Fruit fly (Drosophila melanogaster) whole organism, prepupa: Measurements from ENCODE around the gene mael.
A peak's percentile ranks its signal among the peaks of the same experiment; 100 is the strongest.

Experiments used
- CG10669 ChIP-seq: fragments of 200-800 bp; sonication (Bioruptor generic); optimal IDR thresholded peaks from 3 replicates; lab custom pipeline; 2018; ENCODE audit warnings: missing biosample characterization, mild to moderate bottlenecking, missing genetic modification characterization, moderate library complexity
- CG11294 ChIP-seq: fragments of 200-800 bp; sonication (Bioruptor generic); IDR thresholded peaks from 2 replicates; pipeline ENCODE4 v1.3.6; 2022; ENCODE audit warnings: missing biosample characterization, missing genetic modification characterization
- CG11762 ChIP-seq: fragments of 200-800 bp; sonication (Bioruptor generic); optimal IDR thresholded peaks from 3 replicates; lab custom pipeline; 2016; ENCODE audit warnings: missing biosample characterization, missing genetic modification characterization; ENCODE audit not compliant: insufficient read depth
- CG11902 ChIP-seq: fragments of 200-800 bp; sonication (Bioruptor generic); optimal IDR thresholded peaks from 3 replicates; lab custom pipeline; 2016; ENCODE audit warnings: missing biosample characterization, missing genetic modification characterization
- CG15336 ChIP-seq: fragments of 200-800 bp; sonication (Bioruptor generic); IDR thresholded peaks from 2 replicates; pipeline ENCODE4 v1.3.6; 2022; ENCODE audit warnings: missing biosample characterization, missing genetic modification characterization
- CG1621 ChIP-seq: fragments of 200-800 bp; sonication (Bioruptor generic); optimal IDR thresholded peaks from 3 replicates; lab custom pipeline; 2018; ENCODE audit warnings: missing biosample characterization, mild to moderate bottlenecking, missing genetic modification characterization
- CG3032 ChIP-seq: fragments of 200-800 bp; optimal IDR thresholded peaks from 2 replicates; lab custom pipeline; 2019; ENCODE audit warnings: missing biosample characterization, mild to moderate bottlenecking, missing genetic modification characterization, moderate library complexity
- CG31627 ChIP-seq: fragments of 200-800 bp; sonication (Bioruptor generic); optimal IDR thresholded peaks from 3 replicates; lab custom pipeline; 2016; ENCODE audit warnings: missing biosample characterization, missing genetic modification characterization
- CG32006 ChIP-seq: fragments of 200-800 bp; sonication (Bioruptor generic); optimal IDR thresholded peaks from 3 replicates; lab custom pipeline; 2017; ENCODE audit warnings: missing biosample characterization, mild to moderate bottlenecking, missing genetic modification characterization
- CG34406 ChIP-seq: fragments of 200-800 bp; sonication (Bioruptor generic); optimal IDR thresholded peaks from 3 replicates; lab custom pipeline; 2016; ENCODE audit warnings: missing biosample characterization, missing genetic modification characterization
- CG3919 ChIP-seq: fragments of 200-800 bp; sonication (Bioruptor generic); optimal IDR thresholded peaks from 3 replicates; lab custom pipeline; 2016; ENCODE audit warnings: missing biosample characterization, missing genetic modification characterization
- CG4318 ChIP-seq: fragments of 200-800 bp; sonication (Bioruptor generic); optimal IDR thresholded peaks from 3 replicates; lab custom pipeline; 2017; ENCODE audit warnings: missing biosample characterization, mild to moderate bottlenecking, missing genetic modification characterization
- CG6163 ChIP-seq: fragments of 200-800 bp; sonication (Bioruptor generic); IDR thresholded peaks from 3 replicates; pipeline ENCODE4 v1.3.6; 2022; ENCODE audit warnings: missing biosample characterization, missing genetic modification characterization
- CG6276 ChIP-seq: fragments of 200-800 bp; sonication (Bioruptor generic); optimal IDR thresholded peaks from 2 replicates; lab custom pipeline; 2017; ENCODE audit warnings: missing biosample characterization, mild to moderate bottlenecking, missing genetic modification characterization
- CG6792 ChIP-seq: fragments of 200-800 bp; sonication (Bioruptor generic); optimal IDR thresholded peaks from 3 replicates; lab custom pipeline; 2016; ENCODE audit warnings: missing biosample characterization, missing genetic modification characterization
- CG6854 ChIP-seq: fragments of 200-800 bp; sonication (Bioruptor generic); optimal IDR thresholded peaks from 2 replicates; lab custom pipeline; 2017; ENCODE audit warnings: missing biosample characterization, mild to moderate bottlenecking, missing genetic modification characterization
- CG7368 ChIP-seq: fragments of 200-800 bp; sonication (Bioruptor generic); optimal IDR thresholded peaks from 3 replicates; lab custom pipeline; 2016; ENCODE audit warnings: missing biosample characterization, missing genetic modification characterization
- CG8119 ChIP-seq: fragments of 200-800 bp; sonication (Bioruptor generic); IDR thresholded peaks from 3 replicates; pipeline ENCODE4 v1.3.6; 2022; ENCODE audit warnings: missing biosample characterization, missing genetic modification characterization
- CG8319 ChIP-seq: fragments of 200-800 bp; sonication (Bioruptor generic); optimal IDR thresholded peaks from 3 replicates; lab custom pipeline; 2016; ENCODE audit warnings: missing biosample characterization, missing genetic modification characterization
- Eip75B ChIP-seq: fragments of 200-800 bp; sonication (Bioruptor generic); optimal IDR thresholded peaks from 3 replicates; lab custom pipeline; 2016; ENCODE audit warnings: missing biosample characterization, missing genetic modification characterization
- Eip78C ChIP-seq: fragments of 200-800 bp; sonication (Bioruptor generic); peaks from one replicate; lab custom pipeline; 2016; ENCODE audit warnings: missing biosample characterization, missing genetic modification characterization
- Ets96B ChIP-seq: fragments of 200-800 bp; optimal IDR thresholded peaks from 2 replicates; lab custom pipeline; 2019; ENCODE audit warnings: missing biosample characterization, mild to moderate bottlenecking, missing genetic modification characterization, moderate library complexity
- Gug ChIP-seq: fragments of 200-800 bp; sonication (Bioruptor generic); IDR thresholded peaks from 2 replicates; pipeline ENCODE4 v1.3.6; 2022; ENCODE audit warnings: missing biosample characterization, missing genetic modification characterization
- Hr38 ChIP-seq: sonication (Bioruptor generic); optimal IDR thresholded peaks from 2 replicates; lab custom pipeline; 2016; ENCODE audit warnings: missing biosample characterization, missing genetic modification characterization
- Hr39 ChIP-seq: fragments of 200-800 bp; sonication (Bioruptor generic); optimal IDR thresholded peaks from 2 replicates; lab custom pipeline; 2016; ENCODE audit warnings: missing biosample characterization, missing genetic modification characterization
- Hr4 ChIP-seq: fragments of 200-800 bp; sonication (Bioruptor generic); optimal IDR thresholded peaks from 3 replicates; lab custom pipeline; 2016; ENCODE audit warnings: missing biosample characterization, missing genetic modification characterization
- Lpt ChIP-seq: fragments of 200-800 bp; sonication (Bioruptor generic); optimal IDR thresholded peaks from 3 replicates; lab custom pipeline; 2016; ENCODE audit warnings: missing biosample characterization, missing genetic modification characterization
- Met ChIP-seq: fragments of 200-800 bp; sonication (Bioruptor generic); optimal IDR thresholded peaks from 3 replicates; lab custom pipeline; 2016; ENCODE audit warnings: missing biosample characterization, missing genetic modification characterization
- OdsH ChIP-seq: fragments of 200-800 bp; sonication (Bioruptor generic); optimal IDR thresholded peaks from 3 replicates; lab custom pipeline; 2016; ENCODE audit warnings: missing biosample characterization, missing genetic modification characterization
- Smox ChIP-seq: fragments of 200-800 bp; sonication (Bioruptor generic); optimal IDR thresholded peaks from 3 replicates; lab custom pipeline; 2016; ENCODE audit warnings: missing biosample characterization, missing genetic modification characterization
- Sox102F ChIP-seq: fragments of 200-800 bp; sonication (Bioruptor generic); optimal IDR thresholded peaks from 2 replicates; lab custom pipeline; 2016; ENCODE audit warnings: missing biosample characterization, mild to moderate bottlenecking, missing genetic modification characterization
- Sox14 ChIP-seq: fragments of 200-800 bp; sonication (Bioruptor generic); optimal IDR thresholded peaks from 3 replicates; lab custom pipeline; 2016; ENCODE audit warnings: missing biosample characterization, missing genetic modification characterization
- Sox15 ChIP-seq: fragments of 200-800 bp; sonication (Bioruptor generic); optimal IDR thresholded peaks from 3 replicates; lab custom pipeline; 2016; ENCODE audit warnings: missing biosample characterization, missing genetic modification characterization
- acj6 ChIP-seq: fragments of 200-800 bp; sonication (Bioruptor generic); optimal IDR thresholded peaks from 3 replicates; lab custom pipeline; 2016; ENCODE audit warnings: missing biosample characterization, missing genetic modification characterization
- dac ChIP-seq: fragments of 200-800 bp; sonication (Bioruptor generic); optimal IDR thresholded peaks from 2 replicates; lab custom pipeline; 2017; ENCODE audit warnings: missing biosample characterization, mild to moderate bottlenecking, missing genetic modification characterization
- dsx ChIP-seq: fragments of 200-800 bp; optimal IDR thresholded peaks from 3 replicates; lab custom pipeline; 2019; ENCODE audit warnings: missing biosample characterization, mild to moderate bottlenecking, missing genetic modification characterization, moderate library complexity; ENCODE audit not compliant: poor library complexity, severe bottlenecking
- eg ChIP-seq: fragments of 200-800 bp; sonication (Bioruptor generic); IDR thresholded peaks from 3 replicates; pipeline ENCODE4 v1.3.6; 2022; ENCODE audit warnings: missing biosample characterization, missing genetic modification characterization
- fd85E ChIP-seq: fragments of 200-800 bp; sonication (Bioruptor generic); optimal IDR thresholded peaks from 3 replicates; lab custom pipeline; 2016; ENCODE audit warnings: missing biosample characterization, missing genetic modification characterization
- fkh ChIP-seq: fragments of 200-800 bp; sonication (Bioruptor generic); optimal IDR thresholded peaks from 3 replicates; lab custom pipeline; 2017; ENCODE audit warnings: missing biosample characterization, mild to moderate bottlenecking, missing genetic modification characterization, moderate library complexity
- lz ChIP-seq: fragments of 200-800 bp; sonication (Bioruptor generic); optimal IDR thresholded peaks from 3 replicates; lab custom pipeline; 2016; ENCODE audit warnings: missing biosample characterization, missing genetic modification characterization
- net ChIP-seq: fragments of 200-800 bp; sonication (Bioruptor generic); optimal IDR thresholded peaks from 3 replicates; lab custom pipeline; 2016; ENCODE audit warnings: missing biosample characterization, missing genetic modification characterization
- pdm3 ChIP-seq: fragments of 200-800 bp; sonication (Bioruptor generic); optimal IDR thresholded peaks from 3 replicates; lab custom pipeline; 2016; ENCODE audit warnings: missing biosample characterization, missing genetic modification characterization
- salr ChIP-seq, 2 experiments: fragments of 200-800 bp; sonication (Bioruptor generic); optimal IDR thresholded peaks; 3 replicates each; lab custom pipeline; 2016 to 2018; ENCODE audit warnings: missing biosample characterization in 2 of 2, missing genetic modification characterization in 2 of 2, mild to moderate bottlenecking in 1 of 2
- spab ChIP-seq: fragments of 200-800 bp; sonication (Bioruptor generic); optimal IDR thresholded peaks from 2 replicates; lab custom pipeline; 2017; ENCODE audit warnings: missing biosample characterization, mild to moderate bottlenecking, missing genetic modification characterization, missing genetic modification reagents
- ss ChIP-seq, 2 experiments: fragments of 200-800 bp; sonication (Bioruptor generic); optimal IDR thresholded peaks; 2 replicates in 1 of 2; 3 replicates in 1 of 2; lab custom pipeline; 2017 to 2018; ENCODE audit warnings: mild to moderate bottlenecking in 2 of 2, missing biosample characterization in 2 of 2, missing genetic modification characterization in 2 of 2, moderate library complexity in 1 of 2
- svp ChIP-seq: fragments of 200-800 bp; sonication (Bioruptor generic); peaks from one replicate; lab custom pipeline; 2016; ENCODE audit warnings: missing biosample characterization, missing genetic modification characterization

mael gene

DNA sequence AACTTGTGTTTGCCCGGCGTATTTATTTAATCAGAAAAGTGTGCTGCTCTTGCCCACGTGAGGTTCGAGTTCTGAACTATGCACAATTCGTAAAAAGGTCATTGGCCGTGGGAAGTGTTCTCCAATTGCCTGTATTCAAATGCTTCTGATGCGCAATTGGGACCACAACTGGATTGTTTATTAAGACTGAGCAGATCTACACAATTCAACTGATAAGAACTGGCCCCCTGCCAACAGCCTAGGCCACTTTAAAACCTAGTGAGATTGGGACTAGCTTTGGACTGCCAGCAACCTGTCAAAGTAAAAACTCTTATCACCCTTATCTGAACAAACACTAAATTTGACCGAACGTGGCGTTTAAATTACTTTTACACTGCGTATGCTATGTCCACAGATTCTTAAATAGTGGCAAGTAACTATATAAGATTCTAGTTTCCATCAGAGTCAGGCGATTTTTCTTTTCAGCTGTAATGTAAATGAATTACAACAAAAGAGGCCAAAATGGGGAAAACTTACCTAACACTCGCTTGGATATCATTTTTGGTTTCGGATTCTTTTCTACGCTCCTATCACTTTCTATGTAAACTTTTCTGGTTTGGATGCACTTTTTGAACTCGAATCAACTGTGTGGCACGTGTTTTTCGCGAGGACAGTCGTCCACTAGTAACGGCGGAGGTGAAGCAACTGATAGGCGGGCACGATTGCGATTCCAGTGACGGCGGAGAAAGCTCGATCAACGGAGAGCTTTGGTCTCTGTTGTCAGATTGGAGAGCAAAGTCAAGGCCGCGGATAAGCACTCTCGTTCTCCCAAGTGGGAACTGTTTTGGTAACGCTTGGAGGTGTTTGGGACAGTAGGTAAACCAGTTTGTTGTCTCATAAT, 17.0 kb downstream of the mael start, which contains the start of gene CG11241 (continued):
- no peak for TF ChIP-seq spab (GFP tag; lab: Kevin White, UChicago)
- no peak for TF ChIP-seq CG6163 (GFP tag; lab: Robert Waterston, UW)
- TF ChIP-seq CG3919 (GFP tag; lab: Kevin White, UChicago), result no peak
- TF ChIP-seq Smox (GFP tag; lab: Kevin White, UChicago), result no peak
- peak; percentile 4 for TF ChIP-seq Sox14 (GFP tag; lab: Kevin White, UChicago)
- TF ChIP-seq net (GFP tag; lab: Kevin White, UChicago), result no peak
- no peak for TF ChIP-seq dsx (GFP tag; lab: Kevin White, UChicago)
- TF ChIP-seq, all 60 proteins: peak for 5

dm6 chr3L:22741389-22742120, 20.6 kb downstream of the mael start, which contains the start of gene CG7369:
TSS of gene CG7369 (plus strand) at chr3L:22741793.
- peak; percentile 84 for TF ChIP-seq CG11902 (GFP tag; lab: Kevin White, UChicago)
- TF ChIP-seq CG34406 (GFP tag; lab: Kevin White, UChicago), result peak; percentile 86
- peak; percentile 75 for TF ChIP-seq Gug (GFP tag; lab: Robert Waterston, UW)
- peak; percentile 60 for TF ChIP-seq CG1621
- peak; percentile 82 for TF ChIP-seq CG11762 (GFP tag; lab: Kevin White, UChicago)
- TF ChIP-seq CG10669, result peak; percentile 83
- peak; percentile 63 for TF ChIP-seq CG15336 (GFP tag; lab: Robert Waterston, UW)
- peak; percentile 75 for TF ChIP-seq dac (GFP tag; lab: Kevin White, UChicago)
- TF ChIP-seq CG6276 (GFP tag; lab: Kevin White, UChicago), result no peak
- TF ChIP-seq Hr39 (GFP tag; lab: Kevin White, UChicago), result peak; percentile 83
- TF ChIP-seq Hr4 (GFP tag; lab: Kevin White, UChicago), result peak; percentile 85
- TF ChIP-seq OdsH (GFP tag; lab: Kevin White, UChicago), result peak; percentile 90
- peak; percentile 93 for TF ChIP-seq Eip78C
- TF ChIP-seq eg, result peak; percentile 84
- TF ChIP-seq svp (GFP tag; lab: Kevin White, UChicago), result peak; percentile 94
- peak; percentile 76 for TF ChIP-seq Eip75B (GFP tag; lab: Kevin White, UChicago)
- peak; percentile 87 for TF ChIP-seq Met (GFP tag; lab: Kevin White, UChicago)
- no peak for TF ChIP-seq Hr38 (GFP tag; lab: Kevin White, UChicago)
- TF ChIP-seq lz (GFP tag; lab: Kevin White, UChicago), result peak; percentile 88
- peak; percentile 85 for TF ChIP-seq CG32006 (GFP tag; lab: Kevin White, UChicago)
- peak; percentile 89 for TF ChIP-seq CG31627 (GFP tag; lab: Kevin White, UChicago)
- peak; percentile 86 for TF ChIP-seq acj6
- TF ChIP-seq Sox14 (GFP tag; lab: Kevin White, UChicago), result peak; percentile 81
- TF ChIP-seq CG7368 (GFP tag; lab: Kevin White, UChicago), result peak; percentile 72
- peak; percentile 72 for TF ChIP-seq net (GFP tag; lab: Kevin White, UChicago)
- peak; percentile 14 for TF ChIP-seq CG6854 (GFP tag; lab: Kevin White, UChicago)
- peak; percentile 83 for TF ChIP-seq Sox15 (GFP tag; lab: Kevin White, UChicago)
- peak; percentile 70 for TF ChIP-seq CG8119 (GFP tag; lab: Robert Waterston, UW)
- peak; percentile 85 for TF ChIP-seq CG3032
- peak; percentile 59 for TF ChIP-seq fd85E (GFP tag; lab: Kevin White, UChicago)
- peak; percentile 89 for TF ChIP-seq CG3919 (GFP tag; lab: Kevin White, UChicago)
- peak; percentile 58 to 91 for TF ChIP-seq salr (GFP tag; optimal IDR thresholded peaks at IDR 0.05; lab: Kevin White, UChicago)
- peak; percentile 85 for TF ChIP-seq pdm3 (GFP tag; lab: Kevin White, UChicago)
- peak; percentile 82 for TF ChIP-seq CG11294 (GFP tag; lab: Robert Waterston, UW)
- peak in 1 of 2 experiments; percentile 83 for TF ChIP-seq ss (GFP tag; optimal IDR thresholded peaks at IDR 0.05; lab: Kevin White, UChicago)
- peak; percentile 85 for TF ChIP-seq CG6792 (GFP tag; lab: Kevin White, UChicago)
- TF ChIP-seq Smox (GFP tag; lab: Kevin White, UChicago), result peak; percentile 88
- TF ChIP-seq CG4318 (GFP tag; lab: Kevin White, UChicago), result peak; percentile 81
- peak; percentile 46 for TF ChIP-seq Lpt (GFP tag; lab: Kevin White, UChicago)
- TF ChIP-seq fkh (GFP tag; lab: Kevin White, UChicago), result peak; percentile 93
- TF ChIP-seq Sox102F, result peak; percentile 86
- peak; percentile 72 for TF ChIP-seq CG8319
- TF ChIP-seq Ets96B (tag; lab: Kevin White, UChicago), result peak; percentile 76
